Worm (Caenorhabditis elegans): ENCODE results near the gene T13H5.8.
A peak's percentile ranks its signal among the peaks of the same experiment; 100 is the strongest.

DNA sequence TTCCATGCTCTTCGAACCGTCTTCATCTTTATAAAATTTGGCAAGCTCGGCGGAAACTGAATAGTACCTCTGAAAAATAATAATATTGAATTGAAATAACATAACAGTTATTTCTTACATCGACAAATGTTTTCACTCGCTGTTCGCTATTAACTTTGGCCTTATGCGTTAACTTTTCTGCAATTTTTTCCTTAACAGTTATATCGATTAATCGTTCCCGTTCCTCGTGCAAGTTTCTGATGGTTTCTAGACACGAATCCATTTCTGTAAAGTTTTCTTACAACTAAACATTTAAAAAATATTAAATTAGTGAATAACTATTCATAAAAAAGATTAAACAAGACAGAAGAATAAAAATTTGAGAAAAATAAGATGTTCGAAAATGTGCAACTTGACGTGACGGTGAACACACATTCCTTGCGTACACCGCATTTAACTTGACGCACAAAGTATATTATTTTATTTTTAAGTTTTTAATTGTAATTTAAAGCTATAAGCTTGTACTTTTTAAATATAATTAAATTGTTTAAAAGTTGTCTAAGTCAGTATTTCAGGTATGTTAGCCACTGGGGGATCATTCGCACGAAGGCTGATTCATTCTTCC lies 6.9 kb downstream of the T13H5.8 start, which contains the start of the genes prp-9 and mrps-18B:
- no peak for TF ChIP-seq F37D6.2 (tag; optimal IDR thresholded peaks at IDR 0.05)
- TF ChIP-seq snpc-4 (tag; optimal IDR thresholded peaks at IDR 0.05): no peak
- TF ChIP-seq tag-97 (GFP tag; IDR thresholded peaks at IDR 0.05): no peak
- TF ChIP-seq nhr-76 (tag; optimal IDR thresholded peaks at IDR 0.05): no peak
- no peak for TF ChIP-seq nhr-77 (tag; optimal IDR thresholded peaks at IDR 0.05)
- no peak for TF ChIP-seq zip-2 (tag; optimal IDR thresholded peaks at IDR 0.05)
- peak in 1 of 2 experiments; percentile 78 for TF ChIP-seq lsy-2 (tag; optimal IDR thresholded peaks at IDR 0.05)
- TF ChIP-seq nhr-10 (tag; optimal IDR thresholded peaks at IDR 0.05): no peak
- TF ChIP-seq unc-62 (GFP tag; optimal IDR thresholded peaks at IDR 0.05 in 1 of 2): peak in 1 of 2 experiments; percentile 90
- TF ChIP-seq unc-62 (tag; optimal IDR thresholded peaks at IDR 0.05): no peak
- TF ChIP-seq ztf-11 (tag; optimal IDR thresholded peaks at IDR 0.05): no peak
- TF ChIP-seq egl-43 (GFP tag; IDR thresholded peaks at IDR 0.05): no peak
- no peak for TF ChIP-seq unc-39 (tag; optimal IDR thresholded peaks at IDR 0.05)
